Fruit fly (Drosophila melanogaster): ENCODE data around the gene CG6153.
A peak's percentile ranks its signal among the peaks of the same experiment; 100 is the strongest.

Gene CG6153

dm6 chr2L:12686811-12687210 is 6.0 kb upstream of the CG6153 start:
- TF ChIP-seq CG4496 (GFP tag; IDR thresholded peaks at IDR 0.05) (no peak), CG15710 (tag; optimal IDR thresholded peaks at IDR 0.05) (no peak), gl (tag; optimal IDR thresholded peaks at IDR 0.05) (no peak), CG17806 (tag; optimal IDR thresholded peaks at IDR 0.05) (no peak), CG12605 (GFP tag; IDR thresholded peaks at IDR 0.05) (no peak), Ets98B (GFP tag; IDR thresholded peaks at IDR 0.05) (no peak), CG14655 (GFP tag; optimal IDR thresholded peaks at IDR 0.05) (no peak), CG9948 (tag; optimal IDR thresholded peaks at IDR 0.05) (no peak), D1 (tag; optimal IDR thresholded peaks at IDR 0.05) (no peak), CG8159 (tag; optimal IDR thresholded peaks at IDR 0.05) (no peak), CG8301 (tag; optimal IDR thresholded peaks at IDR 0.05) (no peak), EcR (GFP tag; optimal IDR thresholded peaks at IDR 0.05) (no peak), Pif1A (GFP tag; optimal IDR thresholded peaks at IDR 0.05) (no peak), Snoo (tag; optimal IDR thresholded peaks at IDR 0.05) (no peak), Pif1B (GFP tag; optimal IDR thresholded peaks at IDR 0.05) (no peak), CG10348 (GFP tag; IDR thresholded peaks at IDR 0.05) (no peak), CG13204 (GFP tag; optimal IDR thresholded peaks at IDR 0.05) (no peak), fd96Ca (GFP tag; IDR thresholded peaks at IDR 0.05) (no peak), CG34367 (tag; optimal IDR thresholded peaks at IDR 0.05) (no peak)

DNA sequence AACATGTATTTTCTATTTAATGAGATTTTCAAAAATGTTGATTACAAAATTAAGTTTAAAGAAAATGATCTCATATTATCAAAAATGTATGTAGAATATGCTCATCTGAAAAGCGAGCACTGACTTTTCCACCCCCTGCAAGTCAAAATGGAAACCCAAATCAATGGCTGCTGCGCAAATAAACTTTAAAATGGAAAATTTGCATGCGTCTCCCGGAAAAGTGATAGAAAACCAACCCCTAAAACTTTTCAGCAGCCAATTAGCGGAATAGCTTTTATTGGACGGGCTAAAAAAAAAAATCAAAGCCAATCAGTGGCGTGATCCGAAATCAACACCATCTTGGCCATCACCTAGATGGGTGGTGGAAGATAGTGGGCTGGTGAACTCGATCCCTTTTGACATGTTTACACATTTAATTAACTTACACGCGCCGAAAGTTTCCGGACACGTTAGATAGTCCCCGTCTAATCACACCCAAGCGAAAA is 3.5 kb upstream of the CG6153 start:
- TF ChIP-seq CG4496 (GFP tag; IDR thresholded peaks at IDR 0.05) (no peak), Pif1B (GFP tag; optimal IDR thresholded peaks at IDR 0.05) (no peak), rn (GFP tag; IDR thresholded peaks at IDR 0.05) (no peak), D1 (tag; optimal IDR thresholded peaks at IDR 0.05) (no peak), CG14655 (GFP tag; optimal IDR thresholded peaks at IDR 0.05) (no peak), CG17806 (tag; optimal IDR thresholded peaks at IDR 0.05) (no peak), CG32121 (GFP tag; IDR thresholded peaks at IDR 0.05) (no peak), CG10348 (GFP tag; IDR thresholded peaks at IDR 0.05) (no peak), Ets98B (GFP tag; IDR thresholded peaks at IDR 0.05) (no peak), EcR (GFP tag; optimal IDR thresholded peaks at IDR 0.05) (no peak), CG13204 (GFP tag; optimal IDR thresholded peaks at IDR 0.05) (no peak), CG9948 (tag; optimal IDR thresholded peaks at IDR 0.05) (no peak), CG34367 (tag; optimal IDR thresholded peaks at IDR 0.05) (no peak), Snoo (tag; optimal IDR thresholded peaks at IDR 0.05) (no peak), CG8301 (tag; optimal IDR thresholded peaks at IDR 0.05) (no peak), CG12605 (GFP tag; IDR thresholded peaks at IDR 0.05) (no peak), Pif1A (GFP tag; optimal IDR thresholded peaks at IDR 0.05) (no peak), fd96Ca (GFP tag; IDR thresholded peaks at IDR 0.05) (no peak), CG15710 (tag; optimal IDR thresholded peaks at IDR 0.05) (no peak)

DNA sequence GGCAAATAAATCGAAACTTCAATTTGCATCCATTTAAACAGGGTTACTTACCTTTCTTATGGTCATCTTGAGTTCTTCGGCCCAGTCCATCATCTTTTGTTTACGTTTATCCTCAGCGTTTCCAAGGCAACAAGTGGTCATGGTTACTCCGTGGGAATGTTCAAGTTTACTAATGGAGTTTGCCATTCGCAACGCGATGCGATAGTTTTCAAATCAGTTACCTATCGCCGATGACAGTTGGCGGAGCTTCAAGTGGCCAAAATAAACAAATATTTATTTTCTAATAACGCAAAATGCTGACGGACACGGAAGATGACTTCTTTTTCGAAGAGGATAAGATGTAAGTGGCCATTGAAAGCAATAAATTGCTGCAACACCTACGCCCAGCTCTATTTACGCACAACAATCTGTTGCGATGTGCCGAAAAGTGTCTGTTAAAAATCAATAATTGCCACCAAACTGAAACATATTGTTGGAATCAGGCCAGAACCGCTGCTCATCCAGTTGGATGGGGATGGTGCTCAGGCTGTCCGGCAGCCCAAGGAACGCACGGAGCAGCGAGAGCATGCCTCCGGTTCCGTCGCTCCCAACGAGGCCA is 2.1 kb downstream of the CG6153 start, which contains the start of the genes IFT43 and PICK1:
TSS of gene IFT43 (minus strand) at position 166 of the 598 bp plus-strand sequence.
TSS of gene PICK1 (plus strand) at position 211 of the 598 bp plus-strand sequence.
- TF ChIP-seq Snoo (tag; optimal IDR thresholded peaks at IDR 0.05) (no peak), CG12605 (GFP tag; IDR thresholded peaks at IDR 0.05) (peak; percentile 71), fd96Ca (GFP tag; IDR thresholded peaks at IDR 0.05) (0 out of 3 replicates have a peak, but pooled peaks have one; percentile 30)

DNA sequence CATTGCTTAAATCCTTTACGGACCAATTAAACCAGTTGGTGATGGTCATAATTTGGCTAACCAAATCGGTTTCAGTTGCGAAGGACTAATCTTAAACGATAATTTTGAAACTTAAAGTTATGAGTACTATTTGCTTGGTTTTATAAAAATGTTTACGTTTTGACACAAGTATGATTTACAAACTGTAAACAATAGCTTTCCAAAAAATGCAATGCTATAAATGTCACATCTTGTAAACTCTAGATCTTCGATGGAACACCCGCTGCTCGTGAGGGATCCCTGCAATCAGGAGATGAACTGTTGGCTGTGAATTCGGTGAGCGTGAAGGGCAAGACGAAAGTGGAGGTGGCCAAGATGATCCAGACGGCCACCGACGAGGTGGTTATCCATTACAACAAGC is 4.4 kb downstream of the CG6153 start, which contains the start of gene CG5781:
TSS of gene CG5781 (minus strand) at position 101 of the 400 bp plus-strand sequence.
- TF ChIP-seq CG13204 (GFP tag; optimal IDR thresholded peaks at IDR 0.05) (no peak), CG14655 (GFP tag; optimal IDR thresholded peaks at IDR 0.05) (no peak)

dm6 chr2L:12700381-12700963 is 7.7 kb downstream of the CG6153 start, which contains the start of gene CG17036:
CG17036 (minus strand) TSS chr2L:12700746.
- TF ChIP-seq CG8301 (tag; optimal IDR thresholded peaks at IDR 0.05) (no peak), CG9948 (tag; optimal IDR thresholded peaks at IDR 0.05) (no peak), EcR (GFP tag; optimal IDR thresholded peaks at IDR 0.05) (no peak), CG32121 (GFP tag; IDR thresholded peaks at IDR 0.05) (peak; percentile 49; the same call in 1 of the 2 replicates), Snoo (tag; optimal IDR thresholded peaks at IDR 0.05) (peak; percentile 43), CG12605 (GFP tag; IDR thresholded peaks at IDR 0.05) (peak; percentile 34; the same call in 1 of the 2 replicates), D1 (tag; optimal IDR thresholded peaks at IDR 0.05) (no peak), CG13204 (GFP tag; optimal IDR thresholded peaks at IDR 0.05) (no peak), CG4496 (GFP tag; IDR thresholded peaks at IDR 0.05) (peak; percentile 62)

DNA sequence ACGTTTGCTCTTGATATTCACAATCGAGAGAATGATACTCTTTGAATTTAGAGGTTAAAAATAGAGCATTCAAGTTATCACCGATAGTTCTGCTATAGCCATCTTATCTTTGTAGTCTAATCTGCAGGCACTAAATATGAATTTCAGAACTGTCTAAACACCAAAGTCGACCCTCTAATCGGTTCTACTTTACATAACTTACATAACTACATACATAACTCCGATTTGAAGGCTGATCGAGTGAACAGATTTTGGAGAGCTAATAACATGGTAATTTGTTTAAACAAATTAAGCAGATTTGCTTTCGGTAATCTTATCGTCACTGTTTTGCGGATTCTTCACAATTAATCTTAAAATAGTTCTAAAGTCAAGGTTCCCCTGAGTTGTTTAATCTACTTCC is 8.7 kb downstream of the CG6153 start:
- no peak for TF ChIP-seq rn (GFP tag; IDR thresholded peaks at IDR 0.05)
- TF ChIP-seq EcR (GFP tag; optimal IDR thresholded peaks at IDR 0.05) = no peak
- TF ChIP-seq CG15710 (tag; optimal IDR thresholded peaks at IDR 0.05) = no peak
- TF ChIP-seq CG12605 (GFP tag; IDR thresholded peaks at IDR 0.05) = no peak
- no peak for TF ChIP-seq gl (tag; optimal IDR thresholded peaks at IDR 0.05)
- TF ChIP-seq CG9948 (tag; optimal IDR thresholded peaks at IDR 0.05) = no peak
- no peak for TF ChIP-seq fd96Ca (GFP tag; IDR thresholded peaks at IDR 0.05)
- TF ChIP-seq Pif1A (GFP tag; optimal IDR thresholded peaks at IDR 0.05) = no peak
- TF ChIP-seq CG34367 (tag; optimal IDR thresholded peaks at IDR 0.05) = no peak
- TF ChIP-seq CG17806 (tag; optimal IDR thresholded peaks at IDR 0.05) = no peak
- TF ChIP-seq CG4496 (GFP tag; IDR thresholded peaks at IDR 0.05) = no peak
- TF ChIP-seq CG8159 (tag; optimal IDR thresholded peaks at IDR 0.05) = no peak
- TF ChIP-seq Snoo (tag; optimal IDR thresholded peaks at IDR 0.05) = no peak
- no peak for TF ChIP-seq CG10348 (GFP tag; IDR thresholded peaks at IDR 0.05)
- TF ChIP-seq CG14655 (GFP tag; optimal IDR thresholded peaks at IDR 0.05) = no peak
- TF ChIP-seq CG13204 (GFP tag; optimal IDR thresholded peaks at IDR 0.05) = no peak

Data from whole organism, pupa.